Worm (Caenorhabditis elegans) whole organism, L4 larva: Measurements from ENCODE around the gene C27F2.10.

Source experiments
- F26F4.8 ChIP-seq: fragments of 200-800 bp; sonication (Bioruptor generic); conservative IDR thresholded peaks from 2 replicates; pipeline ENCODE4 v1.3.6; 2022; ENCODE audit warnings: missing genetic modification characterization, missing compliant biosample characterization
- F37D6.2 ChIP-seq: sonication (generic microtip); optimal IDR thresholded peaks from 2 replicates; lab custom pipeline; 2016; ENCODE audit warnings: mild to moderate bottlenecking, missing genetic modification characterization, missing compliant biosample characterization
- F44E2.7 ChIP-seq: fragments of 200-800 bp; sonication (Bioruptor generic); IDR thresholded peaks from 2 replicates; pipeline ENCODE4 v2.1.2; 2022; ENCODE audit warnings: missing genetic modification characterization, missing compliant biosample characterization
- F49E8.2 ChIP-seq: sonication (generic microtip); optimal IDR thresholded peaks from 2 replicates; lab custom pipeline; 2016; ENCODE audit warnings: missing compliant biosample characterization, mild to moderate bottlenecking, missing genetic modification characterization, borderline replicate concordance
- aha-1 ChIP-seq: fragments of 150-350 bp; peaks from one replicate; lab custom pipeline; 2014; ENCODE audit warnings: missing biosample characterization, missing genetic modification characterization
- aly-2 ChIP-seq: sonication (generic microtip); optimal IDR thresholded peaks from 2 replicates; lab custom pipeline; 2018; ENCODE audit warnings: missing biosample characterization, missing genetic modification characterization
- ama-1 ChIP-seq: fragments of 150-350 bp; optimal IDR thresholded peaks from 2 replicates; lab custom pipeline; 2014; ENCODE audit warnings: inconsistent platforms, mixed read lengths
- ceh-28 ChIP-seq: fragments of 150-350 bp; optimal IDR thresholded peaks from 2 replicates; lab custom pipeline; 2014; ENCODE audit warnings: missing biosample characterization, missing genetic modification reagents, missing genetic modification characterization
- ceh-62 ChIP-seq: sonication (generic microtip); optimal IDR thresholded peaks from 2 replicates; lab custom pipeline; 2017; ENCODE audit warnings: missing biosample characterization, missing genetic modification characterization
- daf-16 ChIP-seq, 3 experiments: sonication (generic microtip); optimal IDR thresholded peaks; 2 replicates each; lab custom pipeline; 2016 to 2017; ENCODE audit warnings: missing genetic modification characterization in 3 of 3, missing genetic modification reagents in 3 of 3, mild to moderate bottlenecking in 2 of 3, missing compliant biosample characterization in 2 of 3, missing biosample characterization in 1 of 3, moderate library complexity in 1 of 3
- dmd-6 ChIP-seq: fragments of 200-800 bp; sonication (Bioruptor generic); IDR thresholded peaks from 2 replicates; pipeline ENCODE4 v1.3.6; 2022; ENCODE audit warnings: missing genetic modification reagents, missing genetic modification characterization, missing compliant biosample characterization
- dpl-1 ChIP-seq: fragments of 150-350 bp; optimal IDR thresholded peaks from 2 replicates; lab custom pipeline; 2014; ENCODE audit warnings: missing biosample characterization, missing genetic modification reagents, missing genetic modification characterization
- duxl-1 ChIP-seq: sonication (generic microtip); optimal IDR thresholded peaks from 2 replicates; lab custom pipeline; 2016; ENCODE audit warnings: mild to moderate bottlenecking, missing genetic modification characterization, moderate library complexity, missing compliant biosample characterization; ENCODE audit not compliant: poor library complexity
- dve-1 ChIP-seq: sonication (generic microtip); optimal IDR thresholded peaks from 2 replicates; lab custom pipeline; 2017; ENCODE audit warnings: antibody characterized with exemption, mild to moderate bottlenecking, missing genetic modification characterization, missing compliant biosample characterization; ENCODE audit not compliant: insufficient read depth
- egl-27 ChIP-seq: sonication (generic microtip); optimal IDR thresholded peaks from 3 replicates; lab custom pipeline; 2017; ENCODE audit warnings: missing biosample characterization, missing genetic modification reagents, missing genetic modification characterization
- hlh-11 ChIP-seq: fragments of 200-800 bp; sonication (Bioruptor generic); optimal IDR thresholded peaks from 2 replicates; lab custom pipeline; 2018; ENCODE audit warnings: mild to moderate bottlenecking, missing genetic modification characterization, missing compliant biosample characterization
- hlh-30 ChIP-seq: sonication (generic microtip); optimal IDR thresholded peaks from 2 replicates; lab custom pipeline; 2017; ENCODE audit warnings: antibody characterized with exemption, mild to moderate bottlenecking, missing genetic modification characterization, missing compliant biosample characterization; ENCODE audit not compliant: insufficient read depth
- hmg-1.1 ChIP-seq: fragments of 200-800 bp; sonication (Bioruptor generic); IDR thresholded peaks from 2 replicates; pipeline ENCODE4 v1.3.6; 2022; ENCODE audit warnings: missing genetic modification reagents, missing genetic modification characterization, missing compliant biosample characterization
- lin-13 ChIP-seq: fragments of 150-350 bp; optimal IDR thresholded peaks from 2 replicates; lab custom pipeline; 2014; ENCODE audit warnings: missing biosample characterization, missing genetic modification reagents, missing genetic modification characterization
- lin-15B ChIP-seq: fragments of 150-350 bp; sonication (generic microtip); optimal IDR thresholded peaks from 3 replicates; lab custom pipeline; 2014; ENCODE audit warnings: missing biosample characterization, missing genetic modification characterization
- lin-29 ChIP-seq: fragments of 200-800 bp; sonication (Bioruptor generic); IDR thresholded peaks from 2 replicates; pipeline ENCODE4 v1.3.6; 2022; ENCODE audit warnings: missing genetic modification reagents, missing genetic modification characterization, missing compliant biosample characterization
- lin-38 ChIP-seq: fragments of 200-800 bp; sonication (Bioruptor generic); IDR thresholded peaks from 2 replicates; pipeline ENCODE4 v1.3.6; 2022; ENCODE audit warnings: missing genetic modification reagents, missing genetic modification characterization, missing compliant biosample characterization
- lsy-2 ChIP-seq, 2 experiments: fragments of 150-350 bp in 1 of 2; sonication (generic microtip) in 1 of 2; optimal IDR thresholded peaks; 2 replicates each; lab custom pipeline; 2014 to 2017; ENCODE audit warnings: missing biosample characterization in 2 of 2, missing genetic modification characterization in 2 of 2
- madf-9 ChIP-seq: fragments of 200-800 bp; sonication (Bioruptor generic); conservative IDR thresholded peaks from 2 replicates; pipeline ENCODE4 v1.3.6; 2022; ENCODE audit warnings: missing genetic modification reagents, missing genetic modification characterization, missing compliant biosample characterization
- mdl-1 ChIP-seq, 2 experiments: fragments of 150-350 bp in 1 of 2; sonication (generic microtip) in 1 of 2; optimal IDR thresholded peaks; 2 replicates each; lab custom pipeline; 2014 to 2017; ENCODE audit warnings: missing biosample characterization in 2 of 2, missing genetic modification characterization in 2 of 2
- mdt-29 ChIP-seq: fragments of 200-800 bp; sonication (Bioruptor generic); IDR thresholded peaks from 2 replicates; pipeline ENCODE4 v1.3.6; 2022; ENCODE audit warnings: missing genetic modification reagents, missing genetic modification characterization, missing compliant biosample characterization
- mep-1 ChIP-seq: fragments of 150-350 bp; sonication (generic microtip); optimal IDR thresholded peaks from 3 replicates; lab custom pipeline; 2014; ENCODE audit warnings: missing biosample characterization, missing genetic modification characterization
- mes-2 ChIP-seq: sonication (generic microtip); optimal IDR thresholded peaks from 2 replicates; lab custom pipeline; 2016; ENCODE audit warnings: missing genotype, mild to moderate bottlenecking, missing genetic modification characterization, missing compliant biosample characterization; ENCODE audit not compliant: poor library complexity, severe bottlenecking
- mxl-3 ChIP-seq: fragments of 200-800 bp; sonication (Bioruptor generic); optimal IDR thresholded peaks from 2 replicates; lab custom pipeline; 2018; ENCODE audit warnings: mild to moderate bottlenecking, missing genetic modification characterization, missing compliant biosample characterization
- nhr-102 ChIP-seq: sonication (generic microtip); optimal IDR thresholded peaks from 2 replicates; lab custom pipeline; 2016; ENCODE audit warnings: mild to moderate bottlenecking, missing genetic modification characterization, moderate library complexity, missing compliant biosample characterization
- nhr-11 ChIP-seq: fragments of 150-350 bp; optimal IDR thresholded peaks from 2 replicates; lab custom pipeline; 2014; ENCODE audit warnings: missing biosample characterization, missing genetic modification characterization
- nhr-25 ChIP-seq: sonication (generic microtip); optimal IDR thresholded peaks from 2 replicates; lab custom pipeline; 2017; ENCODE audit warnings: missing genetic modification characterization, mild to moderate bottlenecking, missing compliant biosample characterization, antibody characterized with exemption, moderate library complexity, borderline replicate concordance; ENCODE audit not compliant: insufficient read depth
- nhr-28 ChIP-seq: fragments of 150-350 bp; optimal IDR thresholded peaks from 2 replicates; lab custom pipeline; 2014; ENCODE audit warnings: missing biosample characterization, missing genetic modification characterization
- nhr-41 ChIP-seq: fragments of 200-800 bp; sonication (Bioruptor generic); IDR thresholded peaks from 2 replicates; pipeline ENCODE4 v1.3.6; 2022; ENCODE audit warnings: missing genetic modification reagents, missing genetic modification characterization, missing compliant biosample characterization
- nhr-6 ChIP-seq: fragments of 150-350 bp; optimal IDR thresholded peaks from 2 replicates; lab custom pipeline; 2014; ENCODE audit warnings: missing biosample characterization, missing genetic modification characterization
- nhr-76 ChIP-seq: fragments of 150-350 bp; optimal IDR thresholded peaks from 2 replicates; lab custom pipeline; 2014; ENCODE audit warnings: missing biosample characterization, missing genetic modification characterization
- nhr-77 ChIP-seq: fragments of 150-350 bp; optimal IDR thresholded peaks from 2 replicates; lab custom pipeline; 2014; ENCODE audit warnings: missing biosample characterization, missing genetic modification characterization
- rbr-2 ChIP-seq: sonication (generic microtip); optimal IDR thresholded peaks from 2 replicates; lab custom pipeline; 2016; ENCODE audit warnings: missing genotype, missing genetic modification characterization, missing compliant biosample characterization
- set-16 ChIP-seq: fragments of 200-800 bp; sonication (Bioruptor generic); IDR thresholded peaks from 2 replicates; pipeline ENCODE4 v1.3.6; 2022; ENCODE audit warnings: missing genetic modification reagents, missing genetic modification characterization, missing compliant biosample characterization
- spr-1 ChIP-seq: sonication (generic microtip); optimal IDR thresholded peaks from 2 replicates; lab custom pipeline; 2016; ENCODE audit warnings: mild to moderate bottlenecking, missing genetic modification characterization, missing compliant biosample characterization
- spr-3 ChIP-seq: fragments of 200-800 bp; sonication (Bioruptor generic); optimal IDR thresholded peaks from 2 replicates; lab custom pipeline; 2018; ENCODE audit warnings: mild to moderate bottlenecking, missing genetic modification characterization, missing compliant biosample characterization
- tra-1 ChIP-seq: fragments of 200-800 bp; sonication (Bioruptor generic); IDR thresholded peaks from 2 replicates; pipeline ENCODE4 v1.3.6; 2022; ENCODE audit warnings: missing genetic modification reagents, missing genetic modification characterization, missing compliant biosample characterization
- unc-130 ChIP-seq: sonication (generic microtip); optimal IDR thresholded peaks from 2 replicates; lab custom pipeline; 2016; ENCODE audit warnings: missing genetic modification reagents, missing genetic modification characterization, missing compliant biosample characterization
- zfp-2 ChIP-seq: sonication (generic microtip); optimal IDR thresholded peaks from 2 replicates; lab custom pipeline; 2016; ENCODE audit warnings: mild to moderate bottlenecking, missing genetic modification characterization, missing compliant biosample characterization
- zip-11 ChIP-seq: fragments of 200-800 bp; sonication (Bioruptor generic); IDR thresholded peaks from 2 replicates; pipeline ENCODE4 v1.3.6; 2022; ENCODE audit warnings: missing genetic modification characterization, missing compliant biosample characterization

The C27F2.10 gene

DNA sequence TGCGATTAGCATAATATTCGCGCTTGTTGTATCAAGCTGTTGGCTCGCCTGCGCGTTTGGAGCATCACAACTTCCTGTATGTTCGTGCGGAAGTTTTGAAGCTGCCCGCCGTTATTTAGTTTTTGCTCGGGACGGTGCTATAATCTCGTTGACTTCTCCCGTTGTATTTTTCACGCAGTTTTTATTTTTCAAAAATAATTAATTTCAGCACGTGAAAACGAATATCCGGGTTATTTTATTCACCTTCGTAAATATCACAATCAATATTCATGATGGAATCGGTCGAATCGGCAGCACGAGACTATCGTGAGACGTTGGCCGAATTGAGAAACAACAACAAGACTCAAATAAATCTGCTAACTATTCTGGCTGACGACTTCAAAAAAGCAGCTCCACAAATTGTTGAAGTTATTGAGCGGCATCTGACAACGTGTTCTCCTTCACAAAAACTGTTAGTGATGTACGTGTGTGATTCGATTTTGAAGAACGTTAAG, 38.5 kb upstream of the C27F2.10 start (continued):
- TF ChIP-seq spr-1 (tag; lab: Kevin White, UChicago): peak; percentile 29
- TF ChIP-seq dve-1 (tag; lab: Kevin White, UChicago): peak; percentile 27

DNA sequence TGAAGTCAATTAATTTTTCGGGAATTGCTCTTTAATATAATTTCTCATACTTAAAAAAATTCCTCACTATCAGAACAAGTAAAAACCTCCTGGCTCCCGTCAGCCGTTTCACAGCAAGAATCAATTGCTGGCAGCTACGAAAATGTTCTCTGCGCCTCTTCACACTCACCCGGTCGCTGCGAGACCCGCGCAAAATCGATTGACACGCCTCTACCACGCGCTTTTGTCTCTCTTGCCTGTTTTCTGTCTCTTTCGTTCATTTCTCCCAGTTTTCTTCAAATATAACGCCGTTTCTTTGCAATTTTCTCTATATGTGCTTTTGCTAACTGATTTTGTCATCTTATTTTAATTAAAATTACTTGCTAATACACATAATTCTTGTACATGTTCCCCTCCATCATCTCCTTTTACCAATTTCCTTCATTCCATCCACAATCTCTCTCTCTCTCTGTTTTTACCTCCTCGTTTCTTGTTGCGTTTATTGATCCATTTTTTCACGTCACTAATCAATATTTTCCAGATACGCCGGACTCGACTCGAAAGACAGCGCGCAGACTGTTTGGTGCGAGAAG, 37.8 kb upstream of the C27F2.10 start, which contains the start of gene pcf-11:
pcf-11 (plus strand) TSS at position 522 of the 572 bp plus-strand sequence.
- TF ChIP-seq nhr-76 (tag; lab: Kevin White, UChicago) (no peak), aly-2 (no peak), nhr-11 (peak; percentile 41), F44E2.7 (GFP tag; lab: Robert Waterston, UW) (no peak), ceh-28 (tag; lab: Kevin White, UChicago) (peak; percentile 58), lsy-2 (tag; optimal IDR thresholded peaks at IDR 0.05; lab: Kevin White, UChicago) (peak; percentile 24 to 65), set-16 (GFP tag; lab: Robert Waterston, UW) (peak; percentile 33; the same call in 1 of the 2 replicates), hlh-11 (tag; lab: Kevin White, UChicago) (peak; percentile 64), hlh-30 (tag; lab: Kevin White, UChicago) (peak; percentile 95), mxl-3 (GFP tag; lab: Kevin White, UChicago) (peak; percentile 81), dmd-6 (GFP tag; lab: Robert Waterston, UW) (peak; percentile 13; the same call in 1 of the 2 replicates), daf-16 (GFP tag; optimal IDR thresholded peaks at IDR 0.05; lab: Kevin White, UChicago) (no peak), daf-16 (tag; optimal IDR thresholded peaks at IDR 0.05; lab: Kevin White, UChicago) (peak; percentile 27), unc-130 (GFP tag; lab: Kevin White, UChicago) (peak; percentile 7), zip-11 (GFP tag; lab: Robert Waterston, UW) (no peak), mes-2 (tag; lab: Kevin White, UChicago) (peak; percentile 75), nhr-102 (tag; lab: Kevin White, UChicago) (no peak), F49E8.2 (no peak), spr-1 (tag; lab: Kevin White, UChicago) (no peak), mep-1 (peak; percentile 64), lin-29 (GFP tag; lab: Robert Waterston, UW) (no peak), dve-1 (tag; lab: Kevin White, UChicago) (peak; percentile 53), lin-15B (tag; lab: Kevin White, UChicago) (no peak), mdt-29 (GFP tag; lab: Robert Waterston, UW) (0 out of 2 replicates have a peak, but pooled peaks have one; percentile 6), dpl-1 (GFP tag; lab: Kevin White, UChicago) (peak; percentile 61), nhr-25 (tag; lab: Kevin White, UChicago) (no peak), duxl-1 (no peak), spr-3 (GFP tag; lab: Kevin White, UChicago) (no peak), rbr-2 (peak; percentile 34), ama-1 (peak; percentile 90), nhr-41 (no peak), F26F4.8 (GFP tag; lab: Robert Waterston, UW) (no peak), mdl-1 (tag; optimal IDR thresholded peaks at IDR 0.05; lab: Kevin White, UChicago) (peak; percentile 45 to 80), madf-9 (GFP tag; lab: Robert Waterston, UW) (no peak), tra-1 (GFP tag; lab: Robert Waterston, UW) (no peak), lin-13 (peak; percentile 68), ceh-62 (tag; lab: Kevin White, UChicago) (no peak), nhr-77 (tag; lab: Kevin White, UChicago) (peak; percentile 52), lin-38 (GFP tag; lab: Robert Waterston, UW) (peak; percentile 50), aha-1 (tag; lab: Kevin White, UChicago) (peak; percentile 86), nhr-6 (peak; percentile 50), nhr-28 (tag; lab: Kevin White, UChicago) (peak; percentile 50), hmg-1.1 (GFP tag; lab: Robert Waterston, UW) (peak; percentile 62), zfp-2 (tag; lab: Kevin White, UChicago) (no peak), F37D6.2 (tag; lab: Kevin White, UChicago) (no peak), egl-27 (no peak)
